Fruit fly (Drosophila melanogaster): ENCODE data around the gene CG18563.

The CG18563 gene

DNA sequence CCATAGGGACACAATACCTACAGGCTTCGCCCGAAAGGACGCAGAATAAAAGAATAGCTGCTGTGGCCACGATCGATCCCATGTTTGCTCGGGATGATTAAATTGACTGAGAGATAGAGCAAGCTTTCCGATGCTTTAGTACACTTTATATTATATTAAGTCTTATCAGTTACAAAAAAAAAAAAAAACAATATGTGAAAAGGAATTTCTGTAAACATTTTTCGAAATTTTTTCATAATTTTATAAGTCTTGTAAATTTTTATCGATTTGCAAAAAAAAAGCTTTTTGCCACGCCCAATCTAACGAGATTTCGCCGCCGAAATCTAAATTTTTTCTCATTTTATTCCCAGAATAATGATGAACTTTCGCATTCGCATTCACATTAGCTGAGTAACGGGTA is at the start of gene CG18563:
CG18563 (minus strand) TSS at position 101 of the 400 bp plus-strand sequence.
- no peak for TF ChIP-seq CG8478 (optimal IDR thresholded peaks at IDR 0.05)
- no peak for TF ChIP-seq usp (GFP tag; optimal IDR thresholded peaks at IDR 0.05)
- TF ChIP-seq pan (optimal IDR thresholded peaks at IDR 0.05), result no peak
- TF ChIP-seq psq (optimal IDR thresholded peaks at IDR 0.05), result no peak
- no peak for TF ChIP-seq EcR (GFP tag; optimal IDR thresholded peaks at IDR 0.05)
- no peak for TF ChIP-seq Dll (optimal IDR thresholded peaks at IDR 0.05)

DNA sequence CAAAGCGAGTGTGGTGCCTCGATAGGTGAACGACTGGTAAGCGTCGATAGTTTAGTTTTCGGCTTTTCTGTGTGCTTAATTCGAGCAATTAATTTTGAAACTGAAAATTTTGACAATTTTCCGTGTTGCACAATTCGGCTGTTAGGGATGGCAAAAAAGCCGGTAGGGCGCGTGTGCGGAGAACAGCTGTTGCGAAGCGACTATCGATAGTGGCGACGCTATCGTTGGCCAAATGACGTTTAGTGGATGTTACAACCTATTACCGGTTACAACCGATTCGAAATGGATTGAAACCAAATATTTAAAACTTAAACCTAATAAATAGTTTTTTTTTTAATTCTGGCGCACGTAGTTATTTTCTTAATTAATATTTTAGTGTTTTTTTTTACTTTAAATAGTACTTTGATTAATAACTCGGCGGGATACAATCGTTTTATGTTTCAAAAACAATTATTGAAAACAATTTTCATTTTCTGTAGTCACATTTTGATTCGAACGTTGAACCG is 43.2 kb upstream of the CG18563 start, which contains the start of the genes mEFTs and Dhc36C:
mEFTs (minus strand) TSS at position 161 of the 506 bp plus-strand sequence.
Dhc36C (plus strand) TSS at position 456 of the 506 bp plus-strand sequence.
- TF ChIP-seq EcR (GFP tag; optimal IDR thresholded peaks at IDR 0.05) (no peak), Dll (optimal IDR thresholded peaks at IDR 0.05) (no peak), CG8478 (optimal IDR thresholded peaks at IDR 0.05) (no peak), pan (optimal IDR thresholded peaks at IDR 0.05) (no peak), psq (optimal IDR thresholded peaks at IDR 0.05) (no peak), usp (GFP tag; optimal IDR thresholded peaks at IDR 0.05) (no peak)

DNA sequence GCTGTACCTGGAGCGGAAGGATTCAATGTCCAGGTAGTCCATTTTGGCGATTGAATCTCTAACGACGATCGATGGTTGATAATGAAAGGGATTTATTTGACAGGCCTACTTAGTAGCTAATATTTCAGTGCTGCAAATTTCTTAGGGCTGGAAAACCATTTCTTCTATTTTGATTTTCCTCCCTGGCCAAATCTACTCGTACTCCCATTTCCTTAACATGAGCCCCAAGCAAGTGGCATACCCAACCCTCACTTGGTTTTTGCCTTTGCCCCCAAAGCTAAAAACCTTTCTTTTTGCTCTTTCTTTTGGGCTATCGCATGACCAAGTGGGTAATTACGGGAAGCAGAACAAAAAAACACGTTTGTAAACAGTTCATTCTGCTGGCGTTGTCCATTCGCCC is 40.9 kb upstream of the CG18563 start, which contains the start of gene CG15142:
CG15142 (minus strand) TSS at position 101 of the 400 bp plus-strand sequence.
- TF ChIP-seq psq (optimal IDR thresholded peaks at IDR 0.05) (no peak), CG8478 (optimal IDR thresholded peaks at IDR 0.05) (no peak), pan (optimal IDR thresholded peaks at IDR 0.05) (no peak), EcR (GFP tag; optimal IDR thresholded peaks at IDR 0.05) (no peak), Dll (optimal IDR thresholded peaks at IDR 0.05) (no peak), usp (GFP tag; optimal IDR thresholded peaks at IDR 0.05) (no peak)

DNA sequence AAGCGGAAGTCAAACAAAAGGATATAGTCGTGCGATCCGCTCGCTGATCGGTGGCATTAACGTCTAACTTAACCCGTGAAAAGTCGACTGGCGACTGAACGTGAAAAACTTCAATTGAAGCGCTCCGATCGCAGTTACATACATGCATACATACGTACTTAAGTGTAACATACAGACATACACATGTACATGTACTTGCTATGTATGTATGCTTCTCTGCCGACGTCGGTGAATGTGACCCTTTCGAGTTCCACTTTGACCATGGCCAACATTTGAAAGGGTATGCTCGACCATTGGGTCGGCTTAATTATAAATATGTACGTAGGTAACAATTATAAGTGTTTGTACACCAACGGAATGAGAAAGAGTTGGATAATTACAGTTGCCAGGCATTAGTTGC is 39.3 kb upstream of the CG18563 start, which contains the start of gene qua:
qua (minus strand) TSS at position 101 of the 400 bp plus-strand sequence.
- TF ChIP-seq pan (optimal IDR thresholded peaks at IDR 0.05), result peak; percentile 47
- TF ChIP-seq Dll (optimal IDR thresholded peaks at IDR 0.05), result no peak

DNA sequence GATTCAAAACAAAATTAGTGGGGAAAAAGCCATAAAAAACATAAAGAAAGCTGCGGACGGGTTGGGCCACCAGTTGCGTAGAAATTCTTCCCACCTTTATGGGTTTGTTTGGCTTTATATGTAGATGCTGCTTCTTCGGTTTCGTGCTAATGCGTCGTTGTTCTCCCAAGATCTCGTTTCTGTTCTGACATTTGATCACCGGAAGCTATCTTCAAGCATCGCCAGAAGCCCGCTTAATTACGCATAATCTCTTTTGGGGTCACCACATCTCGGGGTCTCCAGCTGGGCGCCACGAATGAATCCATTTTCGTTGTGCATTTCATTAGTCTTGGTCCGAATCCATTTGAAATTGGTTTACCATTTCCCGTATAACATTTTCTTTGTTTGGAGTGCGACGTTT is 37.9 kb upstream of the CG18563 start:
- TF ChIP-seq CG8478 (optimal IDR thresholded peaks at IDR 0.05) (no peak), Dll (optimal IDR thresholded peaks at IDR 0.05) (no peak), pan (optimal IDR thresholded peaks at IDR 0.05) (no peak), psq (optimal IDR thresholded peaks at IDR 0.05) (no peak), EcR (GFP tag; optimal IDR thresholded peaks at IDR 0.05) (no peak), usp (GFP tag; optimal IDR thresholded peaks at IDR 0.05) (no peak)

DNA sequence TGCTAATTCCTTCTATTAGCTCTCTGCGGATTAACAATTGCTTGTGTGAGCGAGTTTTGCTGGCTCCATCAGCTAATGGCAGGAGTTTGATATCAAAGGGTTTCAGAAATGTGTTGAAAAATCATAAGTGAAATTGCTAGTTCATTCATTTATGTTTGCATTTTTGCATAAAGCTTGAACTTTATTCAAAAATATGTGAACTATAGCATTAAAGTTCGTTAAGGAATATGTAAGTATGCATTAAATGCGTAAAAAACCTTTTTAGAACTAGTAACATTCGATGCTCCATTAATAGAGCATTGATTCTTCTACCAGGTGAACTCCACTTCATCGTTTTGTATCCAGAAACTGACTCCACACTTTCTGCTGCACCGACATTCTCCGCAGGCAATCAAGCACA is 34.8 kb upstream of the CG18563 start:
- TF ChIP-seq psq (optimal IDR thresholded peaks at IDR 0.05) (no peak), CG8478 (optimal IDR thresholded peaks at IDR 0.05) (no peak), EcR (GFP tag; optimal IDR thresholded peaks at IDR 0.05) (no peak), usp (GFP tag; optimal IDR thresholded peaks at IDR 0.05) (no peak), pan (optimal IDR thresholded peaks at IDR 0.05) (no peak), Dll (optimal IDR thresholded peaks at IDR 0.05) (no peak)

DNA sequence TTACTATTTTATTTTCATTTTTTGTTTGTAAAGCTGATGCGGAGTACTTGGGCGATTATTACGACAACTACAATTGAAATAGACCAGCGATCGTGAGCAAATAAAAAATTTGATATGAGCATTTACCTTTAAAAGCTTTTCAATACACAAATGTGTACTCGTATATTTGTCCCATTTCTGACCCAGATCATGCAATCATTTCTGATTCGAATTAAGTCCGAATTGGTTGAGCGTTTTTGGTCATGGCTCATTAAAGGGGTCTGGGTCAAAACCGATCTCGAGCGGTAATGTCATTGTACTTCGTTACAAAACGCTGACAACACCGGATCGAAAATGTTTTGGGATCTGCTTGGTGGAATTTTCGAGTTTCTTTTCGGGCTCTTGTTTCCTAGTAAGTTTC is 28.4 kb upstream of the CG18563 start, which contains the start of gene CG43220:
CG43220 (plus strand) TSS at position 301 of the 400 bp plus-strand sequence.
- no peak for TF ChIP-seq Dll (optimal IDR thresholded peaks at IDR 0.05)
- TF ChIP-seq usp (GFP tag; optimal IDR thresholded peaks at IDR 0.05), result no peak
- TF ChIP-seq psq (optimal IDR thresholded peaks at IDR 0.05), result no peak
- TF ChIP-seq CG8478 (optimal IDR thresholded peaks at IDR 0.05), result no peak
- TF ChIP-seq pan (optimal IDR thresholded peaks at IDR 0.05), result no peak
- no peak for TF ChIP-seq EcR (GFP tag; optimal IDR thresholded peaks at IDR 0.05)

DNA sequence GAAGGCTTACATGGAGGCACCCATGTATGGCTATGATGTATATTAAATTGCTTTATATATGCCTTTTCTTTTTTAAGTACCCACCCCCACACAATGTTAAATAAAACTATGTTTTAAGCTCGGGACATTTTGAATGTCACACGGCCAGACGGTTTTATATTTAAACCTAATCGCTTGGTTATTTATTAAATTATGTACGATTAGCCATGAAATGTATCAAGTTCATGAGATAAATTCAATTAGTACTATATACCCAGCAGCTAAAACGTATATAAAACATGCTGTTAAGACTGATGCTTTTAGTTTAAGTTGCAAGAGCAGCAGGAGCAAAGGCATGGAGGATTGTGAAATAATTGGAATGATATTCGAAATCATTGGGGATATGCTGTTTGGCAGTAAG is 27.6 kb upstream of the CG18563 start, which contains the start of the genes CG43221 and CG43645:
CG43221 (plus strand) TSS at position 301 of the 400 bp plus-strand sequence.
CG43645 (plus strand) TSS at position 301 of the 400 bp plus-strand sequence.
- no peak for TF ChIP-seq CG8478 (optimal IDR thresholded peaks at IDR 0.05)
- TF ChIP-seq pan (optimal IDR thresholded peaks at IDR 0.05), result no peak
- no peak for TF ChIP-seq EcR (GFP tag; optimal IDR thresholded peaks at IDR 0.05)
- no peak for TF ChIP-seq Dll (optimal IDR thresholded peaks at IDR 0.05)
- no peak for TF ChIP-seq psq (optimal IDR thresholded peaks at IDR 0.05)
- TF ChIP-seq usp (GFP tag; optimal IDR thresholded peaks at IDR 0.05), result no peak

DNA sequence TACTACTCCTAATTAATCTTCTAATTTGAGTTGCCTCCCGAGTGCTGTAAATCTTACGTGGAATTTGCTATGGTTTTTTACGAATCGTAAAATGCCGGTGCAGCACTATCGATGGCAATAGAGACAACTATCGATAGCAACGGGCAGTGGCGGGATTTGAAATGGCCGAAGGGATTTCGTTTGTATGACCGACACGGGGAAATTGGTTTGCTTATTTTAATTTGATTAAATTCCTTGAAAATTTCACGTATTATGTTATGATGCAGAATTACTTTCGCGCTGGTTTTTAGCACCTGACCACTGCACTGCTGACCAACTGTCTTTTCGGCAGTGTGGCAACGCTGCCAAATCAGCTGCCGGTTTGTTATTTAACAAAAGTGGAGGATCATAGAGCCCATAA is 26.3 kb upstream of the CG18563 start, which contains the start of the genes GCS2beta and CG5131:
GCS2beta (minus strand) TSS at position 134 of the 400 bp plus-strand sequence.
CG5131 (plus strand) TSS at position 328 of the 400 bp plus-strand sequence.
- TF ChIP-seq CG8478 (optimal IDR thresholded peaks at IDR 0.05) (no peak), Dll (optimal IDR thresholded peaks at IDR 0.05) (no peak), pan (optimal IDR thresholded peaks at IDR 0.05) (no peak), EcR (GFP tag; optimal IDR thresholded peaks at IDR 0.05) (no peak), psq (optimal IDR thresholded peaks at IDR 0.05) (no peak), usp (GFP tag; optimal IDR thresholded peaks at IDR 0.05) (no peak)

DNA sequence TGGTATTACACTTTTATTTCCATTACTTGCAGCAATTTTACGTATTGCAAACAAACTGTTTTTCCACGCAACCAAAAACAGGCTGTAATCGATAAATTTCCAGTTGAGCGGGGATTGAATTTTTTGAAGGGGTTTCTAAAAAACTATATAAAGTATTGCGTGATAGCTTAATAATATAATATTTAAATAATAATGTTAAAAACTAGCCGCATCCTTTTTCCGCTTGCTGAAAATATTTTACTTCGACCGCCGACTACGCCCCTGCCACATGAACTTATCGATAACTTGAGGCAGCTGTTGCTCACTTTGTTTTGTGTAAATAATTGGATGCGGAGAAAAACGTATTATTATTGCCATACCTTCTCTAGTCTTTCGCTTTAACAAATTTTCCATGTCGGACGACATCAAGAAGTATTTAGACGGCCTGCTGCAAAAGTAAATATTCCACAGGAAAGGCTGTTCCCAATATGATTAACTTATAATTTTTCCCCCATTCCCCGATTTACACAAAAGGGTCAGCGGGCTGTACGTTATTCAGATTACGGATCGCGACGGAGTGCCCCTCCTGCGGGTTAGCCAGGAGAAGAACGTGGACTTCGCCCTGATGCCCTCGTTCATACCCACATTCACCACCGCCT is 23.2 kb upstream of the CG18563 start, which contains the start of the genes fws and Lamtor3:
fws (minus strand) TSS at position 87 of the 638 bp plus-strand sequence.
Lamtor3 (plus strand) TSS at position 289 of the 638 bp plus-strand sequence.
- TF ChIP-seq usp (GFP tag; optimal IDR thresholded peaks at IDR 0.05) (no peak), pan (optimal IDR thresholded peaks at IDR 0.05) (no peak), EcR (GFP tag; optimal IDR thresholded peaks at IDR 0.05) (no peak), psq (optimal IDR thresholded peaks at IDR 0.05) (no peak), CG8478 (optimal IDR thresholded peaks at IDR 0.05) (no peak), Dll (optimal IDR thresholded peaks at IDR 0.05) (no peak)

DNA sequence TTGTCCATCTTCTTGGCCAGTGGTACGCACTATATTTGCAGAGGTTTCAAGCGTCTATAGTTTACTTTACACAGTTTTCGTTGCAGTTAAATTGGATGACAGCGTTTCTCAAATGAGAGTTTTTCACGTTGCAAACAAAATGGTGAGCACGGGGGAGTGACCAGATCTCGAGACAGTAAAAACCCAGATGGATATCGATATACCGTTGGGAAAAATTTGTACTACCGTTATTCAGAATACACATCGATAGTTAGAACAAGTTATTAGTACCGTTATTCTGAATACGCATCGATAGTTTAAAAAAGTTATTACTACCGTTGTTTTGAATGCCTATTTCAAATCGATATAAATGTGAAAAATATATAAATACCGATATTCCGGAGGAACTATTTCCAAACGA is 19.9 kb upstream of the CG18563 start, which contains the start of gene cass:
cass (minus strand) TSS at position 179 of the 400 bp plus-strand sequence.
- TF ChIP-seq Dll (optimal IDR thresholded peaks at IDR 0.05) (no peak), pan (optimal IDR thresholded peaks at IDR 0.05) (no peak), usp (GFP tag; optimal IDR thresholded peaks at IDR 0.05) (no peak), CG8478 (optimal IDR thresholded peaks at IDR 0.05) (no peak), EcR (GFP tag; optimal IDR thresholded peaks at IDR 0.05) (no peak)

Measured in whole organism.